Worm (Caenorhabditis elegans): Measurements from ENCODE around the gene grl-10.

- peak; percentile 57 for TF ChIP-seq mep-1 (tag; optimal IDR thresholded peaks at IDR 0.05)
- peak in 1 of 2 experiments; percentile 94 for TF ChIP-seq unc-62 (GFP tag; optimal IDR thresholded peaks at IDR 0.05 in 1 of 2)
- TF ChIP-seq unc-62 (tag; optimal IDR thresholded peaks at IDR 0.05): no peak
- no peak for TF ChIP-seq aly-2 (tag; optimal IDR thresholded peaks at IDR 0.05)
- TF ChIP-seq spr-1 (tag; optimal IDR thresholded peaks at IDR 0.05): peak; percentile 44
- TF ChIP-seq fos-1 (tag; optimal IDR thresholded peaks at IDR 0.05): no peak
- peak; percentile 22 for TF ChIP-seq lin-13 (GFP tag; optimal IDR thresholded peaks at IDR 0.05)
- peak; percentile 9 to 56 for TF ChIP-seq mdl-1 (tag; optimal IDR thresholded peaks at IDR 0.05)
- no peak for TF ChIP-seq nhr-6 (tag; optimal IDR thresholded peaks at IDR 0.05)
- peak; percentile 75 for TF ChIP-seq nhr-11 (tag; optimal IDR thresholded peaks at IDR 0.05)
- no peak for TF ChIP-seq unc-130 (GFP tag; optimal IDR thresholded peaks at IDR 0.05)
- TF ChIP-seq hlh-30 (tag; optimal IDR thresholded peaks at IDR 0.05; ENCODE audit: insufficient read depth): peak; percentile 77
- no peak for TF ChIP-seq zip-11 (GFP tag; IDR thresholded peaks at IDR 0.05)
- no peak for TF ChIP-seq daf-12 (tag; optimal IDR thresholded peaks at IDR 0.05)
These were observed 46.2 kb upstream of the grl-10 start for ce11 chrV:7728003-7728678.
